Worm (Caenorhabditis elegans): ENCODE measurements around the gene rpb-6.

DNA sequence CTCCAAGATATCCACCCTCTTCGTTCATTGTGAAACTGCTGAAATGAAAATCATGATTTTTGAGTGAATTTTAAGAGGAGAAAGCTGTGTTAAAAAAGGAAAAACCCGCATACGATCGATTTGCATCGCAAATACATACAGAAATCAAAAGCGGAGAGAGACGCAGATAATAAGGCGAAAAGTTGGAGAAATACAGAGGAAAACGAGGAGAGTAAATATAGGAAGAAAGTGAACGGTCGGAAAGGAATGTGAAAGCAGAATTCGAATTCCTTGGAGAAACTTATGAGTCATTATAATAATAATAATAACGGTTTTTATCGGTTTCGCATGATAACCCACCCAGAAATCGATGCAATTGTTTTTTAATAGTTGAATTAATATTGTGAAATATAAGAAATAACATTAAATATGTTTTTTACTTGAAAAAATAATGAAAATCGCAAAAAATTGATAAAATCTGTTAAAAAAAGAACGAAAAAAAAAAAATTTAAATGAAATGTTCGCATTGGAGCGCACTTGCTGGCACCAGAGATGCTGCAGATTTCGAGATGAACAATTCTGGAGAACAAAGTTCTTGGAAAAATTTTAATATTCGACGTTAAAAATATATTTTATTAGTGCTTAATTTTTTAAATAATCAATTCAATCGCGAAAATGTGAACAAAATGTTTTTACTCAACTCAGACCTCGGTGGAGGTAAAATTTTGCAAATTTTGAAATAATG lies 28.2 kb downstream of the rpb-6 start, which contains the start of gene ccm-3:
- TF ChIP-seq tab-1 (GFP tag; IDR thresholded peaks at IDR 0.05) (no peak), klf-2 (GFP tag; conservative IDR thresholded peaks at IDR 0.05) (no peak), flt-1 (GFP tag; IDR thresholded peaks at IDR 0.05) (no peak), ztf-29 (GFP tag; IDR thresholded peaks at IDR 0.05) (no peak), cog-1 (tag; optimal IDR thresholded peaks at IDR 0.05) (no peak), ztf-23 (GFP tag; IDR thresholded peaks at IDR 0.05) (no peak), T22C8.4 (GFP tag; IDR thresholded peaks at IDR 0.05) (no peak), ref-1 (GFP tag; conservative IDR thresholded peaks at IDR 0.05) (no peak)

Measured in whole organism, midembryonic.